Fruit fly (Drosophila melanogaster): ENCODE results near the gene lft.

Gene lft

dm6 chr2L:10408122-10408576, 43.9 kb downstream of the lft start, which contains the start of the genes Ip259 and RpS27A (continued):
- TF ChIP-seq tx (GFP tag; optimal IDR thresholded peaks at IDR 0.05) (no peak), cad (GFP tag; optimal IDR thresholded peaks at IDR 0.05) (no peak), crol (GFP tag; IDR thresholded peaks at IDR 0.05) (no peak), CG6689 (GFP tag; IDR thresholded peaks at IDR 0.05) (peak; percentile 59), CG7963 (GFP tag; IDR thresholded peaks at IDR 0.05; ENCODE audit: partially characterized antibody) (no peak), CTCF (GFP tag; optimal IDR thresholded peaks at IDR 0.05) (no peak), tgo (GFP tag; IDR thresholded peaks at IDR 0.05) (peak; percentile 55), CG4404 (GFP tag; IDR thresholded peaks at IDR 0.05) (no peak), sim (GFP tag; IDR thresholded peaks at IDR 0.05) (peak; percentile 64; the same call in 1 of the 2 replicates), Xrp1 (GFP tag; IDR thresholded peaks at IDR 0.05) (no peak), CG11723 (GFP tag; optimal IDR thresholded peaks at IDR 0.05) (peak; percentile 98), Med (GFP tag) (peak; percentile 97), dpn (GFP tag; optimal IDR thresholded peaks at IDR 0.05) (peak; percentile 30 to 82), CG10431 (GFP tag; optimal IDR thresholded peaks at IDR 0.05) (peak; percentile 63), CG18262 (tag; optimal IDR thresholded peaks at IDR 0.05) (peak; percentile 54), so (GFP tag; IDR thresholded peaks at IDR 0.05) (peak; percentile 53; the same call in 1 of the 3 replicates), pum (GFP tag; optimal IDR thresholded peaks at IDR 0.05) (peak; percentile 30), CG31441 (GFP tag; IDR thresholded peaks at IDR 0.05) (no peak; the same call in 1 of the 2 replicates), MBD-R2 (GFP tag; IDR thresholded peaks at IDR 0.05) (peak; percentile 48; the same call in 1 of the 2 replicates), CG10274 (GFP tag; optimal IDR thresholded peaks at IDR 0.05) (peak; percentile 27), CG17385 (GFP tag; optimal IDR thresholded peaks at IDR 0.05) (peak; percentile 81), Atf-2 (GFP tag; optimal IDR thresholded peaks at IDR 0.05) (peak; percentile 47), CG10321 (GFP tag; IDR thresholded peaks at IDR 0.05) (peak; percentile 44; the same call in 1 of the 2 replicates), zf30C (GFP tag; optimal IDR thresholded peaks at IDR 0.05) (no peak), CG16779 (GFP tag; IDR thresholded peaks at IDR 0.05) (peak; percentile 80), CG18011 (GFP tag; optimal IDR thresholded peaks at IDR 0.05) (peak; percentile 55), chif (GFP tag; optimal IDR thresholded peaks at IDR 0.05) (peak; percentile 53 to 75), CG10979 (tag; optimal IDR thresholded peaks at IDR 0.05) (peak; percentile 57), Side (GFP tag; optimal IDR thresholded peaks at IDR 0.05) (peak; percentile 75), ro (GFP tag; IDR thresholded peaks at IDR 0.05) (no peak), CG8944 (GFP tag; optimal IDR thresholded peaks at IDR 0.05) (no peak), az2 (GFP tag; optimal IDR thresholded peaks at IDR 0.05) (peak; percentile 55), CG13287 (GFP tag; IDR thresholded peaks at IDR 0.05; ENCODE audit: partially characterized antibody) (no peak; the same call in 1 of the 2 replicates), CG8359 (GFP tag; optimal IDR thresholded peaks at IDR 0.05; ENCODE audit: borderline replicate concordance) (peak; percentile 60), gfzf (GFP tag; optimal IDR thresholded peaks at IDR 0.05) (peak; percentile 2), gsb (GFP tag; IDR thresholded peaks at IDR 0.05) (peak; percentile 40), repo (GFP tag; optimal IDR thresholded peaks at IDR 0.05) (peak; percentile 39), CG4360 (GFP tag; IDR thresholded peaks at IDR 0.05) (0 out of 2 replicates have a peak, but pooled peaks have one; percentile 40), CG14667 (GFP tag; IDR thresholded peaks at IDR 0.05) (no peak; the same call in 1 of the 2 replicates), CG6765 (GFP tag; optimal IDR thresholded peaks at IDR 0.05) (peak; percentile 86), CG9609 (GFP tag; optimal IDR thresholded peaks at IDR 0.05) (peak; percentile 62), Rx (GFP tag; IDR thresholded peaks at IDR 0.05) (no peak; the same call in 1 of the 2 replicates), CG12104 (GFP tag; optimal IDR thresholded peaks at IDR 0.05) (peak; percentile 85), kni (GFP tag; optimal IDR thresholded peaks at IDR 0.05) (no peak), hth (optimal IDR thresholded peaks at IDR 0.05) (no peak), mirr (GFP tag; optimal IDR thresholded peaks at IDR 0.05) (peak; percentile 79), CG8388 (GFP tag; optimal IDR thresholded peaks at IDR 0.05) (peak; percentile 53), Drgx (GFP tag; IDR thresholded peaks at IDR 0.05) (0 out of 2 replicates have a peak, but pooled peaks have one; percentile 5), CG8924 (tag; optimal IDR thresholded peaks at IDR 0.05) (peak; percentile 61), CG1832 (GFP tag; optimal IDR thresholded peaks at IDR 0.05) (no peak), YL-1 (GFP tag; optimal IDR thresholded peaks at IDR 0.05) (peak; percentile 93), CG17829 (tag; optimal IDR thresholded peaks at IDR 0.05) (peak; percentile 46)

Data from whole organism, embryonic.